Fruit fly (Drosophila melanogaster): ENCODE measurements around the gene Ir62a.

The Ir62a gene

DNA sequence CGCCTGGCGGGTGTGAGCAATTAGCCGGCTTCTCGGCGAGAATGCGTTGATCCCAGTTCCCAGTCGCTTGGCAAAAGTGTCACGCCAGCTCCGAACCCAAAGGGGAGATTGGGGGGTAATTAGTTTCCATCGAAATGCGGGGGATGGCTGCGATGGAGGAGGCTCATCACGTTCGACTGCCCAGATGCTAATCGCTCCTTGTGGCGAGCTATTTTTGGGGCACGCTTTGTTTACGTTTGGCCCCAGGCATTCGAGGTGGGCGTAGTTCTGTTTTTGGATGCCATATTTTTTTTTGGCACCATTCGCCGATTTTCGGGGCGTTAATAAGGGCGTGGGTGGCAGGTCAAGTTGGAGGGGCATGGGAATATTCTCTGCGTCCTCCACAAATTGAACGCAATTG is 49.1 kb upstream of the Ir62a start (continued):
- TF ChIP-seq sr (GFP tag; IDR thresholded peaks at IDR 0.05) = peak; percentile 88
- 0 out of 3 replicates have a peak, but pooled peaks have one; percentile 9 for TF ChIP-seq ci (GFP tag; IDR thresholded peaks at IDR 0.05)
- no peak for TF ChIP-seq CG1792 (GFP tag; optimal IDR thresholded peaks at IDR 0.05)

DNA sequence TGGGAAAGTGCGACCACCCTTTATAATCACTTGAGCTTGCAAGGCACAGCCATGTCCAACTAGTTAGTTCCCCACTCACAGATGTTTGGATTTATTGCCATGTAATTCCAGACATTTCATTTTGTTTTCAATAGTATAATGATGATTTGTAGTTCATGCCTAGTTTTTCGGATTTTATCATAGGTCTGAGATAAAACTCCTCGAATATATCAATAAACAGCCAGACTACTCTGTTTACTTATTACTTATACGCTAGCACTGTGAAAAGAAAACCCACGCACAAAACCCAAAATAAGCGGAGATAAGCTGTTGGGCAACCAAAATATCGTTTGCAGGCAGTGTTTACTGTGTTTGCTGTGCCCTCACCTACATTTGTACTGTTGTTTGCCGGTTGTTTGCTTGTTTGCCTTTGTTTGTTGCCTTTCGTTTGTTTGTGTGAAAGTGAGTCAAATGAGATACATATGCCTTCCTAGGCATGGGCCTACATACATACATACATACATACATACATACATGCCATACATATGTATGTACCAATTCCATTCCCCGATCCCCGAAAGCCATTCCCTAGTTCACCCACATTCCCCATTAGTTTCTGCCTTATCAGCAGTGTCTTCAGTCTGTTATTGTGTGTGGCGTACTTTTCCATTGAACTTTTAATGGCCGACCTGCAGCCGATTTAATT is 48.3 kb upstream of the Ir62a start:
- peak; percentile 69 for TF ChIP-seq pb (GFP tag; optimal IDR thresholded peaks at IDR 0.05)
- no peak for TF ChIP-seq CG6175 (GFP tag; IDR thresholded peaks at IDR 0.05)
- no peak for TF ChIP-seq CG8765 (GFP tag; IDR thresholded peaks at IDR 0.05)
- TF ChIP-seq CG7556 (GFP tag; optimal IDR thresholded peaks at IDR 0.05) = peak; percentile 72
- TF ChIP-seq mirr (GFP tag; optimal IDR thresholded peaks at IDR 0.05) = peak; percentile 63
- no peak for TF ChIP-seq Drgx (GFP tag; IDR thresholded peaks at IDR 0.05)
- peak; percentile 72; the same call in 2 of the 3 replicates for TF ChIP-seq sr (GFP tag; IDR thresholded peaks at IDR 0.05)
- TF ChIP-seq CG18262 (tag; optimal IDR thresholded peaks at IDR 0.05) = peak; percentile 78
- peak in 1 of 2 experiments; percentile 87 for TF ChIP-seq eve (GFP tag; optimal IDR thresholded peaks at IDR 0.05)
- peak; percentile 16; the same call in 1 of the 2 replicates for TF ChIP-seq Taf1 (GFP tag; IDR thresholded peaks at IDR 0.05)
- peak; percentile 48 for TF ChIP-seq pfk (GFP tag; optimal IDR thresholded peaks at IDR 0.05)
- peak; percentile 60 for TF ChIP-seq ind (GFP tag; optimal IDR thresholded peaks at IDR 0.05)
- no peak; the same call in 1 of the 2 replicates for TF ChIP-seq Rx (GFP tag; IDR thresholded peaks at IDR 0.05)
- TF ChIP-seq pnt (GFP tag; optimal IDR thresholded peaks at IDR 0.05) = peak; percentile 61
- TF ChIP-seq fd102C (GFP tag; optimal IDR thresholded peaks at IDR 0.05) = peak; percentile 92
- peak; percentile 64 for TF ChIP-seq eyg (GFP tag; optimal IDR thresholded peaks at IDR 0.05)
- peak in 1 of 2 experiments; percentile 96 for TF ChIP-seq Hr78 (GFP tag; optimal IDR thresholded peaks at IDR 0.05)
- TF ChIP-seq Camta (GFP tag; optimal IDR thresholded peaks at IDR 0.05) = peak; percentile 73
- peak; percentile 81 for TF ChIP-seq CG1603 (tag; optimal IDR thresholded peaks at IDR 0.05)
- TF ChIP-seq HmgD (GFP tag; optimal IDR thresholded peaks at IDR 0.05) = no peak
- TF ChIP-seq CG34422 (GFP tag; IDR thresholded peaks at IDR 0.05) = no peak
- TF ChIP-seq CG16863 (GFP tag; optimal IDR thresholded peaks at IDR 0.05) = peak; percentile 56
- no peak for TF ChIP-seq Elba2 (GFP tag; optimal IDR thresholded peaks at IDR 0.05)
- peak; percentile 41 for TF ChIP-seq Usf (GFP tag; optimal IDR thresholded peaks at IDR 0.05)
- TF ChIP-seq Poxn (GFP tag; IDR thresholded peaks at IDR 0.05) = no peak
- peak; percentile 60 for TF ChIP-seq CG14965 (GFP tag; optimal IDR thresholded peaks at IDR 0.05; ENCODE audit: borderline replicate concordance)
- TF ChIP-seq CG4617 (GFP tag; optimal IDR thresholded peaks at IDR 0.05; ENCODE audit: borderline replicate concordance) = peak; percentile 29
- peak; percentile 40 for TF ChIP-seq Xbp1 (GFP tag; optimal IDR thresholded peaks at IDR 0.05)
- TF ChIP-seq H15 (GFP tag; IDR thresholded peaks at IDR 0.05) = no peak
- peak; percentile 46 for TF ChIP-seq Jarid2 (GFP tag; optimal IDR thresholded peaks at IDR 0.05)
- peak; percentile 12; the same call in 1 of the 2 replicates for TF ChIP-seq slbo (GFP tag; IDR thresholded peaks at IDR 0.05)
- peak; percentile 10 for TF ChIP-seq kah (GFP tag; optimal IDR thresholded peaks at IDR 0.05)
- peak; percentile 93 for TF ChIP-seq oc (tag; optimal IDR thresholded peaks at IDR 0.05)
- peak; percentile 93 for TF ChIP-seq ATbp (GFP tag; optimal IDR thresholded peaks at IDR 0.05)
- no peak for TF ChIP-seq CG32532 (GFP tag; IDR thresholded peaks at IDR 0.05)
- TF ChIP-seq CoRest (tag; optimal IDR thresholded peaks at IDR 0.05) = peak; percentile 64
- TF ChIP-seq Trl (optimal IDR thresholded peaks at IDR 0.05) = no peak
- TF ChIP-seq Trl (GFP tag; optimal IDR thresholded peaks at IDR 0.05) = peak; percentile 69
- peak; percentile 53; the same call in 1 of the 2 replicates for TF ChIP-seq lmd (GFP tag; IDR thresholded peaks at IDR 0.05)
- no peak for TF ChIP-seq CG7372 (GFP tag; IDR thresholded peaks at IDR 0.05)
- peak; percentile 98 for TF ChIP-seq sens (GFP tag)
- TF ChIP-seq HLH3B (GFP tag; IDR thresholded peaks at IDR 0.05) = peak; percentile 59
- peak in 1 of 2 experiments; percentile 87 for TF ChIP-seq tll (GFP tag; optimal IDR thresholded peaks at IDR 0.05)
- TF ChIP-seq CG31224 (GFP tag; IDR thresholded peaks at IDR 0.05) = no peak
- no peak for TF ChIP-seq HLH4C (GFP tag; IDR thresholded peaks at IDR 0.05; ENCODE audit: partially characterized antibody)
- TF ChIP-seq gsb-n (tag; optimal IDR thresholded peaks at IDR 0.05) = peak; percentile 76
